Worm (Caenorhabditis elegans) whole organism, L1 larva: ENCODE measurements around the gene tiar-2.

Experiments used
- C04F5.9 ChIP-seq: sonication (generic microtip); optimal IDR thresholded peaks from 2 replicates; lab custom pipeline; 2016; ENCODE audit warnings: missing genetic modification characterization, missing compliant biosample characterization
- C34B4.2 ChIP-seq: sonication (generic microtip); optimal IDR thresholded peaks from 2 replicates; lab custom pipeline; 2017; ENCODE audit warnings: mild to moderate bottlenecking, missing genetic modification characterization, missing compliant biosample characterization
- F16B12.6 ChIP-seq: fragments of 150-350 bp; optimal IDR thresholded peaks from 2 replicates; lab custom pipeline; 2014; ENCODE audit warnings: missing biosample characterization, missing genetic modification characterization
- aha-1 ChIP-seq: fragments of 150-350 bp; optimal IDR thresholded peaks from 2 replicates; lab custom pipeline; 2014; ENCODE audit warnings: missing biosample characterization, missing genetic modification characterization
- aly-2 ChIP-seq: fragments of 150-350 bp; optimal IDR thresholded peaks from 2 replicates; lab custom pipeline; 2014; ENCODE audit warnings: missing biosample characterization, missing genetic modification characterization
- blmp-1 ChIP-seq: fragments of 150-350 bp; optimal IDR thresholded peaks from 2 replicates; lab custom pipeline; 2014; ENCODE audit warnings: missing biosample characterization, missing genetic modification characterization
- ceh-63 ChIP-seq: fragments of 200-800 bp; sonication (Bioruptor generic); optimal IDR thresholded peaks from 2 replicates; lab custom pipeline; 2018; ENCODE audit warnings: mild to moderate bottlenecking, missing genetic modification characterization, missing compliant biosample characterization
- ceh-90 ChIP-seq: sonication (generic microtip); optimal IDR thresholded peaks from 2 replicates; lab custom pipeline; 2016; ENCODE audit warnings: missing genetic modification characterization, missing compliant biosample characterization
- dpl-1 ChIP-seq, 3 experiments: fragments of 150-350 bp in 2 of 3; sonication (generic microtip) in 1 of 3; optimal IDR thresholded peaks; 2 replicates each; lab custom pipeline; 2014 to 2017; ENCODE audit warnings: missing biosample characterization in 3 of 3, missing genetic modification characterization in 3 of 3, missing genetic modification reagents in 3 of 3
- dsc-1 ChIP-seq: sonication (generic microtip); optimal IDR thresholded peaks from 2 replicates; lab custom pipeline; 2016; ENCODE audit warnings: mild to moderate bottlenecking, missing genetic modification characterization, missing compliant biosample characterization
- efl-1 ChIP-seq, 4 experiments: fragments of 150-350 bp; optimal IDR thresholded peaks in 3 of 4; peaks in 1 of 4; 1 replicate in 1 of 4; 2 replicates in 3 of 4; lab custom pipeline; 2014; ENCODE audit warnings: missing biosample characterization in 2 of 4, missing genetic modification characterization in 2 of 4, missing genetic modification reagents in 2 of 4
- efl-3 ChIP-seq: fragments of 200-800 bp; sonication (Bioruptor generic); optimal IDR thresholded peaks from 2 replicates; lab custom pipeline; 2018; ENCODE audit warnings: mild to moderate bottlenecking, missing genetic modification characterization, missing compliant biosample characterization
- egl-13 ChIP-seq: sonication (generic microtip); optimal IDR thresholded peaks from 2 replicates; lab custom pipeline; 2016; ENCODE audit warnings: missing genotype, missing genetic modification reagents, missing genetic modification characterization, missing compliant biosample characterization
- egl-27 ChIP-seq, 2 experiments: fragments of 150-350 bp in 1 of 2; sonication (generic microtip); optimal IDR thresholded peaks; 3 replicates each; lab custom pipeline; 2017 to 2018; ENCODE audit warnings: missing biosample characterization in 2 of 2, missing genetic modification characterization in 2 of 2, missing genetic modification reagents in 2 of 2
- ets-5 ChIP-seq: fragments of 200-800 bp; sonication (Bioruptor generic); IDR thresholded peaks from 2 replicates; pipeline ENCODE4 v1.3.6; 2022; ENCODE audit warnings: missing genetic modification characterization, missing compliant biosample characterization
- fkh-4 ChIP-seq: sonication (generic microtip); optimal IDR thresholded peaks from 2 replicates; lab custom pipeline; 2016; ENCODE audit warnings: missing compliant biosample characterization, missing genetic modification characterization, borderline replicate concordance
- fkh-8 ChIP-seq: sonication (generic microtip); optimal IDR thresholded peaks from 2 replicates; lab custom pipeline; 2016; ENCODE audit warnings: mild to moderate bottlenecking, missing genetic modification characterization, missing compliant biosample characterization
- grh-1 ChIP-seq: fragments of 200-800 bp; sonication (Bioruptor generic); IDR thresholded peaks from 2 replicates; pipeline ENCODE4 v1.3.6; 2022; ENCODE audit warnings: missing genetic modification reagents, missing genetic modification characterization, missing compliant biosample characterization
- hlh-17 ChIP-seq: fragments of 200-800 bp; sonication (Bioruptor generic); optimal IDR thresholded peaks from 2 replicates; lab custom pipeline; 2018; ENCODE audit warnings: missing genetic modification characterization, mild to moderate bottlenecking, missing compliant biosample characterization, moderate library complexity, borderline replicate concordance
- isw-1 ChIP-seq: fragments of 200-800 bp; sonication (Bioruptor generic); IDR thresholded peaks from 2 replicates; pipeline ENCODE4 v1.3.6; 2022; ENCODE audit warnings: missing genetic modification characterization, missing compliant biosample characterization
- jun-1 ChIP-seq: fragments of 150-350 bp; optimal IDR thresholded peaks from 2 replicates; lab custom pipeline; 2014; ENCODE audit warnings: missing biosample characterization, missing genetic modification reagents, missing genetic modification characterization
- lin-14 ChIP-seq: fragments of 200-800 bp; sonication (Bioruptor generic); optimal IDR thresholded peaks from 2 replicates; lab custom pipeline; 2018; ENCODE audit warnings: mild to moderate bottlenecking, missing genetic modification characterization, moderate library complexity, missing compliant biosample characterization
- lin-15B ChIP-seq: fragments of 150-350 bp; sonication (generic microtip); optimal IDR thresholded peaks from 3 replicates; lab custom pipeline; 2014; ENCODE audit warnings: missing biosample characterization, missing genetic modification characterization
- lin-35 ChIP-seq, 2 experiments: fragments of 150-350 bp; optimal IDR thresholded peaks; 2 replicates each; lab custom pipeline; 2014; ENCODE audit warnings: missing biosample characterization in 2 of 2, missing genetic modification characterization in 2 of 2, missing genetic modification reagents in 2 of 2
- lin-39 ChIP-seq: fragments of 150-350 bp; optimal IDR thresholded peaks from 2 replicates; lab custom pipeline; 2014; ENCODE audit warnings: missing biosample characterization, missing genetic modification reagents, missing genetic modification characterization
- lsy-2 ChIP-seq, 2 experiments: fragments of 150-350 bp; optimal IDR thresholded peaks; 2 replicates each; lab custom pipeline; 2014; ENCODE audit warnings: missing biosample characterization in 2 of 2, missing genetic modification characterization in 2 of 2
- mdl-1 ChIP-seq, 2 experiments: fragments of 150-350 bp; optimal IDR thresholded peaks; 2 replicates each; lab custom pipeline; 2014 to 2017; ENCODE audit warnings: missing biosample characterization in 2 of 2, missing genetic modification characterization in 2 of 2, inconsistent platforms in 1 of 2
- nhr-11 ChIP-seq: fragments of 150-350 bp; optimal IDR thresholded peaks from 2 replicates; lab custom pipeline; 2014; ENCODE audit warnings: missing biosample characterization, missing genetic modification characterization
- nhr-19 ChIP-seq: fragments of 200-800 bp; sonication (Bioruptor generic); conservative IDR thresholded peaks from 2 replicates; pipeline ENCODE4 v1.3.6; 2022; ENCODE audit warnings: missing genetic modification characterization, missing compliant biosample characterization
- nhr-20 ChIP-seq: sonication (generic microtip); optimal IDR thresholded peaks from 2 replicates; lab custom pipeline; 2016; ENCODE audit warnings: mild to moderate bottlenecking, missing genetic modification characterization, missing compliant biosample characterization
- nhr-28 ChIP-seq: fragments of 150-350 bp; optimal IDR thresholded peaks from 2 replicates; lab custom pipeline; 2014; ENCODE audit warnings: missing biosample characterization, missing genetic modification characterization
- nhr-71 ChIP-seq: sonication (generic microtip); optimal IDR thresholded peaks from 2 replicates; lab custom pipeline; 2016; ENCODE audit warnings: mild to moderate bottlenecking, missing genetic modification characterization, moderate library complexity, missing compliant biosample characterization
- nhr-76 ChIP-seq: sonication (generic microtip); optimal IDR thresholded peaks from 2 replicates; lab custom pipeline; 2017; ENCODE audit warnings: missing biosample characterization, missing genetic modification characterization
- nhr-84 ChIP-seq: sonication (generic microtip); optimal IDR thresholded peaks from 2 replicates; lab custom pipeline; 2017; ENCODE audit warnings: missing biosample characterization, missing genetic modification characterization
- nhr-85 ChIP-seq: sonication (generic microtip); peaks from one replicate; lab custom pipeline; 2016; ENCODE audit warnings: missing genetic modification characterization, inconsistent platforms, missing compliant biosample characterization
- pax-3 ChIP-seq: fragments of 200-800 bp; sonication (Bioruptor generic); optimal IDR thresholded peaks from 2 replicates; lab custom pipeline; 2018; ENCODE audit warnings: mild to moderate bottlenecking, missing genetic modification characterization, moderate library complexity, missing compliant biosample characterization
- rnt-1 ChIP-seq: sonication (generic microtip); optimal IDR thresholded peaks from 2 replicates; lab custom pipeline; 2016; ENCODE audit warnings: mild to moderate bottlenecking, missing genetic modification characterization, moderate library complexity, missing compliant biosample characterization
- skn-1 ChIP-seq: fragments of 150-350 bp; optimal IDR thresholded peaks from 2 replicates; lab custom pipeline; 2014; ENCODE audit warnings: missing biosample characterization, missing genetic modification characterization
- snu-23 ChIP-seq: sonication (generic microtip); optimal IDR thresholded peaks from 2 replicates; lab custom pipeline; 2016; ENCODE audit warnings: missing genetic modification characterization, missing compliant biosample characterization
- sox-4 ChIP-seq: sonication (generic microtip); optimal IDR thresholded peaks from 2 replicates; lab custom pipeline; 2016; ENCODE audit warnings: missing genetic modification characterization, missing compliant biosample characterization
- swsn-7 ChIP-seq: sonication (generic microtip); optimal IDR thresholded peaks from 2 replicates; lab custom pipeline; 2016; ENCODE audit warnings: missing genetic modification characterization, missing compliant biosample characterization
- tbx-2 ChIP-seq: sonication (generic microtip); optimal IDR thresholded peaks from 2 replicates; lab custom pipeline; 2016; ENCODE audit warnings: missing genetic modification characterization, missing compliant biosample characterization
- tlp-1 ChIP-seq: fragments of 150-350 bp; optimal IDR thresholded peaks from 2 replicates; lab custom pipeline; 2014; ENCODE audit warnings: missing biosample characterization, missing genetic modification characterization
- unc-130 ChIP-seq: fragments of 150-350 bp; optimal IDR thresholded peaks from 2 replicates; lab custom pipeline; 2017; ENCODE audit warnings: missing biosample characterization, missing genetic modification characterization, inconsistent platforms
- vab-15 ChIP-seq: sonication (generic microtip); optimal IDR thresholded peaks from 2 replicates; lab custom pipeline; 2017; ENCODE audit warnings: missing genotype, mild to moderate bottlenecking, missing genetic modification characterization, missing compliant biosample characterization
- zag-1 ChIP-seq: fragments of 150-350 bp; optimal IDR thresholded peaks from 2 replicates; lab custom pipeline; 2014; ENCODE audit warnings: missing biosample characterization, missing genetic modification characterization
- ztf-4 ChIP-seq: fragments of 150-350 bp; optimal IDR thresholded peaks from 2 replicates; lab custom pipeline; 2014; ENCODE audit warnings: missing biosample characterization, missing genetic modification characterization

tiar-2 gene

ce11 chrII:12798814-12799213 lies 30.3 kb downstream of the tiar-2 start (continued):
- TF ChIP-seq lin-15B (tag; lab: Kevin White, UChicago) (no peak), lin-39 (peak; percentile 43), nhr-84 (tag; lab: Kevin White, UChicago) (no peak), aly-2 (tag; lab: Kevin White, UChicago) (no peak), swsn-7 (tag; lab: Kevin White, UChicago) (peak; percentile 79), aha-1 (tag; lab: Kevin White, UChicago) (peak; percentile 71), lsy-2 (tag; optimal IDR thresholded peaks at IDR 0.05; lab: Kevin White, UChicago) (peak; percentile 79 to 80), fkh-4 (tag; lab: Kevin White, UChicago) (no peak), unc-130 (tag; lab: Kevin White, UChicago) (peak; percentile 41), snu-23 (peak; percentile 91), efl-3 (no peak), isw-1 (GFP tag; lab: Robert Waterston, UW) (no peak; the same call in 1 of the 2 replicates), nhr-19 (GFP tag; lab: Robert Waterston, UW) (peak; percentile 94), F16B12.6 (tag; lab: Kevin White, UChicago) (no peak), C04F5.9 (tag; lab: Kevin White, UChicago) (peak; percentile 42)

ce11 chrII:12799364-12799763 lies 30.9 kb downstream of the tiar-2 start:
- TF ChIP-seq hlh-17 (GFP tag; lab: Kevin White, UChicago) (no peak), vab-15 (tag; lab: Kevin White, UChicago) (no peak), grh-1 (GFP tag; lab: Robert Waterston, UW) (no peak), pax-3 (tag; lab: Kevin White, UChicago) (no peak), nhr-28 (no peak), rnt-1 (tag; lab: Kevin White, UChicago) (no peak), nhr-20 (tag; lab: Kevin White, UChicago) (no peak), C34B4.2 (tag; lab: Kevin White, UChicago) (no peak), tbx-2 (tag; lab: Kevin White, UChicago) (no peak), ets-5 (GFP tag; lab: Robert Waterston, UW) (no peak), swsn-7 (tag; lab: Kevin White, UChicago) (no peak), skn-1 (tag; lab: Kevin White, UChicago) (no peak), nhr-84 (tag; lab: Kevin White, UChicago) (no peak), tlp-1 (no peak), nhr-19 (GFP tag; lab: Robert Waterston, UW) (no peak), jun-1 (tag; lab: Kevin White, UChicago) (no peak), aha-1 (tag; lab: Kevin White, UChicago) (no peak)

- TF ChIP-seq nhr-85 (tag; lab: Kevin White, UChicago): peak; percentile 45
- TF ChIP-seq ceh-90 (tag; lab: Kevin White, UChicago): no peak
- no peak for TF ChIP-seq sox-4 (tag; lab: Kevin White, UChicago)
- no peak for TF ChIP-seq efl-3
- no peak for TF ChIP-seq nhr-76 (tag; lab: Kevin White, UChicago)
- peak; percentile 65 for TF ChIP-seq blmp-1 (tag; lab: Kevin White, UChicago)
- TF ChIP-seq egl-27 (tag; optimal IDR thresholded peaks at IDR 0.05; lab: Kevin White, UChicago): no peak
- peak; percentile 83 for TF ChIP-seq nhr-20 (tag; lab: Kevin White, UChicago)
- TF ChIP-seq nhr-71 (tag; lab: Kevin White, UChicago): peak; percentile 68
- peak in 1 of 2 experiments; percentile 83 for TF ChIP-seq mdl-1 (tag; optimal IDR thresholded peaks at IDR 0.05; lab: Kevin White, UChicago)
- TF ChIP-seq nhr-11 (tag; lab: Kevin White, UChicago): peak; percentile 75
- no peak for TF ChIP-seq fkh-8 (tag; lab: Kevin White, UChicago)
- TF ChIP-seq zag-1 (tag; lab: Kevin White, UChicago): no peak
- no peak for TF ChIP-seq egl-13 (tag; lab: Kevin White, UChicago)
- peak; percentile 4 for TF ChIP-seq ztf-4 (tag; lab: Kevin White, UChicago)
- TF ChIP-seq lin-35 (GFP tag; optimal IDR thresholded peaks at IDR 0.05; lab: Kevin White, UChicago): peak; percentile 14 to 36
- no peak for TF ChIP-seq ceh-63
- TF ChIP-seq nhr-19 (GFP tag; lab: Robert Waterston, UW): peak; percentile 57
- TF ChIP-seq dpl-1 (GFP tag; optimal IDR thresholded peaks at IDR 0.05; lab: Kevin White, UChicago): peak; percentile 38 to 74 (median 53)
- peak; percentile 46 to 86 for TF ChIP-seq efl-1 (optimal IDR thresholded peaks at IDR 0.05; lab: Kevin White, UChicago)
- peak; percentile 70 to 71 for TF ChIP-seq efl-1 (GFP tag; optimal IDR thresholded peaks at IDR 0.05 in 1 of 2; lab: Kevin White, UChicago)
- peak; percentile 3 for TF ChIP-seq swsn-7 (tag; lab: Kevin White, UChicago)
- peak; percentile 76 for TF ChIP-seq lin-14 (GFP tag; lab: Kevin White, UChicago)
- TF ChIP-seq C04F5.9 (tag; lab: Kevin White, UChicago): no peak
- peak; percentile 63 for TF ChIP-seq tbx-2 (tag; lab: Kevin White, UChicago)
- no peak for TF ChIP-seq lin-39
- TF ChIP-seq nhr-28: no peak
- no peak for TF ChIP-seq dsc-1 (tag; lab: Kevin White, UChicago)
Observed at ce11 chrII:12799927-12800522, 31.5 kb downstream of the tiar-2 start.
